Worm (Caenorhabditis elegans) whole organism, L4 larva: Measurements from ENCODE around the gene ceh-51.

ENCODE experiments used
- F26F4.8 ChIP-seq: fragments of 200-800 bp; sonication (Bioruptor generic); conservative IDR thresholded peaks from 2 replicates; pipeline ENCODE4 v1.3.6; 2022; ENCODE audit warnings: missing genetic modification characterization, missing compliant biosample characterization
- Y105C5A.15 ChIP-seq: fragments of 200-800 bp; sonication (Bioruptor generic); IDR thresholded peaks from 2 replicates; pipeline ENCODE4 v1.3.6; 2022; ENCODE audit warnings: missing genetic modification characterization, missing compliant biosample characterization
- Y48G9A.11 ChIP-seq: fragments of 200-800 bp; sonication (Bioruptor generic); IDR thresholded peaks from 2 replicates; pipeline ENCODE4 v1.3.6; 2022; ENCODE audit warnings: missing genetic modification reagents, missing genetic modification characterization, missing compliant biosample characterization
- aha-1 ChIP-seq: fragments of 150-350 bp; peaks from one replicate; lab custom pipeline; 2014; ENCODE audit warnings: missing biosample characterization, missing genetic modification characterization
- arid-1 ChIP-seq: fragments of 200-800 bp; sonication (Bioruptor generic); conservative IDR thresholded peaks from 2 replicates; pipeline ENCODE4 v1.3.6; 2022; ENCODE audit warnings: missing genetic modification reagents, missing genetic modification characterization, missing compliant biosample characterization
- attf-4 ChIP-seq: sonication (generic microtip); optimal IDR thresholded peaks from 3 replicates; lab custom pipeline; 2017; ENCODE audit warnings: missing biosample characterization, missing genetic modification characterization
- ceh-28 ChIP-seq: fragments of 150-350 bp; optimal IDR thresholded peaks from 2 replicates; lab custom pipeline; 2014; ENCODE audit warnings: missing biosample characterization, missing genetic modification reagents, missing genetic modification characterization
- ceh-62 ChIP-seq: sonication (generic microtip); optimal IDR thresholded peaks from 2 replicates; lab custom pipeline; 2017; ENCODE audit warnings: missing biosample characterization, missing genetic modification characterization
- dmd-8 ChIP-seq: fragments of 200-800 bp; sonication (Bioruptor generic); IDR thresholded peaks from 2 replicates; pipeline ENCODE4 v1.3.6; 2022; ENCODE audit warnings: missing genetic modification characterization, missing compliant biosample characterization
- dmd-9 ChIP-seq: fragments of 200-800 bp; sonication (Bioruptor generic); IDR thresholded peaks from 2 replicates; pipeline ENCODE4 v1.3.6; 2022; ENCODE audit warnings: missing genetic modification reagents, missing genetic modification characterization, missing compliant biosample characterization
- egl-27 ChIP-seq: sonication (generic microtip); optimal IDR thresholded peaks from 3 replicates; lab custom pipeline; 2017; ENCODE audit warnings: missing biosample characterization, missing genetic modification reagents, missing genetic modification characterization
- fkh-10 ChIP-seq: fragments of 150-350 bp; optimal IDR thresholded peaks from 2 replicates; lab custom pipeline; 2014; ENCODE audit warnings: missing biosample characterization, missing genetic modification reagents, missing genetic modification characterization
- hlh-11 ChIP-seq: fragments of 200-800 bp; sonication (Bioruptor generic); optimal IDR thresholded peaks from 2 replicates; lab custom pipeline; 2018; ENCODE audit warnings: mild to moderate bottlenecking, missing genetic modification characterization, missing compliant biosample characterization
- jun-1 ChIP-seq: fragments of 150-350 bp; optimal IDR thresholded peaks from 2 replicates; lab custom pipeline; 2014; ENCODE audit warnings: missing biosample characterization, missing genetic modification reagents, missing genetic modification characterization
- lin-1 ChIP-seq: fragments of 200-800 bp; sonication (Bioruptor generic); IDR thresholded peaks from 2 replicates; pipeline ENCODE4 v1.3.6; 2022; ENCODE audit warnings: missing genetic modification reagents, missing genetic modification characterization, missing compliant biosample characterization
- lin-13 ChIP-seq: fragments of 150-350 bp; optimal IDR thresholded peaks from 2 replicates; lab custom pipeline; 2014; ENCODE audit warnings: missing biosample characterization, missing genetic modification reagents, missing genetic modification characterization
- lin-15B ChIP-seq: fragments of 150-350 bp; sonication (generic microtip); optimal IDR thresholded peaks from 3 replicates; lab custom pipeline; 2014; ENCODE audit warnings: missing biosample characterization, missing genetic modification characterization
- lin-39 ChIP-seq: fragments of 150-350 bp; optimal IDR thresholded peaks from 2 replicates; lab custom pipeline; 2014; ENCODE audit warnings: missing biosample characterization, missing genetic modification reagents, missing genetic modification characterization
- lir-3 ChIP-seq: sonication (generic microtip); optimal IDR thresholded peaks from 2 replicates; lab custom pipeline; 2016; ENCODE audit warnings: mild to moderate bottlenecking, missing genetic modification characterization, missing compliant biosample characterization
- madf-9 ChIP-seq: fragments of 200-800 bp; sonication (Bioruptor generic); conservative IDR thresholded peaks from 2 replicates; pipeline ENCODE4 v1.3.6; 2022; ENCODE audit warnings: missing genetic modification reagents, missing genetic modification characterization, missing compliant biosample characterization
- mdl-1 ChIP-seq, 2 experiments: fragments of 150-350 bp in 1 of 2; sonication (generic microtip) in 1 of 2; optimal IDR thresholded peaks; 2 replicates each; lab custom pipeline; 2014 to 2017; ENCODE audit warnings: missing biosample characterization in 2 of 2, missing genetic modification characterization in 2 of 2
- pha-4 ChIP-seq, 2 experiments: fragments of 150-350 bp in 1 of 2; fragments of 200-800 bp in 1 of 2; sonication (Bioruptor generic) in 1 of 2; IDR thresholded peaks in 1 of 2; optimal IDR thresholded peaks in 1 of 2; 2 replicates each; pipeline versions ENCODE4 v1.3.6 to Lab custom; 2014 to 2022; ENCODE audit warnings: missing genetic modification characterization in 2 of 2, missing genetic modification reagents in 2 of 2, missing biosample characterization in 1 of 2, missing compliant biosample characterization in 1 of 2
- php-3 ChIP-seq: fragments of 200-800 bp; sonication (Bioruptor generic); IDR thresholded peaks from 2 replicates; pipeline ENCODE4 v1.3.6; 2022; ENCODE audit warnings: missing genetic modification reagents, missing genetic modification characterization, missing compliant biosample characterization
- sdz-12 ChIP-seq: fragments of 200-800 bp; sonication (Bioruptor generic); optimal IDR thresholded peaks from 2 replicates; lab custom pipeline; 2018; ENCODE audit warnings: mild to moderate bottlenecking, missing genetic modification characterization, missing compliant biosample characterization
- set-16 ChIP-seq: fragments of 200-800 bp; sonication (Bioruptor generic); IDR thresholded peaks from 2 replicates; pipeline ENCODE4 v1.3.6; 2022; ENCODE audit warnings: missing genetic modification reagents, missing genetic modification characterization, missing compliant biosample characterization
- spr-1 ChIP-seq: sonication (generic microtip); optimal IDR thresholded peaks from 2 replicates; lab custom pipeline; 2016; ENCODE audit warnings: mild to moderate bottlenecking, missing genetic modification characterization, missing compliant biosample characterization
- tra-1 ChIP-seq: fragments of 200-800 bp; sonication (Bioruptor generic); IDR thresholded peaks from 2 replicates; pipeline ENCODE4 v1.3.6; 2022; ENCODE audit warnings: missing genetic modification reagents, missing genetic modification characterization, missing compliant biosample characterization
- unc-62 ChIP-seq, 3 experiments: fragments of 150-350 bp in 1 of 3; sonication (generic microtip); optimal IDR thresholded peaks in 2 of 3; peaks in 1 of 3; 1 replicate in 1 of 3; 2 replicates in 2 of 3; lab custom pipeline; 2014 to 2017; ENCODE audit warnings: missing biosample characterization in 3 of 3, missing genetic modification characterization in 3 of 3, missing genetic modification reagents in 3 of 3, missing genotype in 1 of 3
- vab-7 ChIP-seq: fragments of 200-800 bp; sonication (Bioruptor generic); IDR thresholded peaks from 2 replicates; pipeline ENCODE4 v1.3.6; 2022; ENCODE audit warnings: missing genetic modification reagents, missing genetic modification characterization, missing compliant biosample characterization
- zfp-2 ChIP-seq: sonication (generic microtip); optimal IDR thresholded peaks from 2 replicates; lab custom pipeline; 2016; ENCODE audit warnings: mild to moderate bottlenecking, missing genetic modification characterization, missing compliant biosample characterization
- zip-11 ChIP-seq: fragments of 200-800 bp; sonication (Bioruptor generic); IDR thresholded peaks from 2 replicates; pipeline ENCODE4 v1.3.6; 2022; ENCODE audit warnings: missing genetic modification characterization, missing compliant biosample characterization
- ztf-11 ChIP-seq: fragments of 150-350 bp; optimal IDR thresholded peaks from 2 replicates; lab custom pipeline; 2014; ENCODE audit warnings: missing biosample characterization, missing genetic modification characterization

Gene ceh-51

ce11 chrV:18911736-18912135, 37.8 kb downstream of the ceh-51 start, which contains the start of gene cyp-42A1:
Gene cyp-42A1 (plus strand): TSS chrV:18912036.
- TF ChIP-seq fkh-10 (GFP tag; lab: Kevin White, UChicago) (no peak), ztf-11 (tag; lab: Kevin White, UChicago) (no peak), lin-13 (GFP tag; lab: Kevin White, UChicago) (no peak), sdz-12 (GFP tag; lab: Kevin White, UChicago) (no peak), dmd-8 (GFP tag; lab: Robert Waterston, UW) (no peak), lin-39 (tag; lab: Kevin White, UChicago) (no peak)
- TF ChIP-seq, all 104 proteins: peak for 0

- TF ChIP-seq php-3 (GFP tag; lab: Robert Waterston, UW) (no peak), F26F4.8 (GFP tag; lab: Robert Waterston, UW) (0 out of 2 replicates have a peak, but pooled peaks have one; percentile 54), unc-62 (GFP tag; optimal IDR thresholded peaks at IDR 0.05 in 1 of 2; lab: Kevin White, UChicago) (peak in 1 of 2 experiments; percentile 73), unc-62 (tag; optimal IDR thresholded peaks at IDR 0.05; lab: Kevin White, UChicago) (no peak), set-16 (0 out of 2 replicates have a peak, but pooled peaks have one; percentile 13), ceh-62 (no peak)
Measured at ce11 chrV:18912555-18912954, 38.6 kb downstream of the ceh-51 start.

ce11 chrV:18913120-18913519, 39.2 kb downstream of the ceh-51 start:
- no peak for TF ChIP-seq mdl-1 (tag; optimal IDR thresholded peaks at IDR 0.05; lab: Kevin White, UChicago)
- TF ChIP-seq zip-11 (GFP tag; lab: Robert Waterston, UW): no peak
- no peak for TF ChIP-seq egl-27 (tag; lab: Kevin White, UChicago)
- TF ChIP-seq tra-1 (GFP tag; lab: Robert Waterston, UW): no peak
- no peak for TF ChIP-seq lir-3 (tag; lab: Kevin White, UChicago)
- TF ChIP-seq vab-7 (GFP tag; lab: Robert Waterston, UW): 0 out of 2 replicates have a peak, but pooled peaks have one; percentile 33
- TF ChIP-seq hlh-11 (tag; lab: Kevin White, UChicago): no peak
- TF ChIP-seq pha-4 (GFP tag; IDR thresholded peaks at IDR 0.05; lab: Robert Waterston, UW): no peak
- no peak for TF ChIP-seq pha-4 (tag; optimal IDR thresholded peaks at IDR 0.05; lab: Kevin White, UChicago)
- TF ChIP-seq jun-1: no peak
- TF ChIP-seq F26F4.8 (GFP tag; lab: Robert Waterston, UW): 0 out of 2 replicates have a peak, but pooled peaks have one; percentile 52
- 0 out of 2 replicates have a peak, but pooled peaks have one; percentile 45 for TF ChIP-seq dmd-9 (GFP tag; lab: Robert Waterston, UW)
- no peak for TF ChIP-seq lin-1 (GFP tag; lab: Robert Waterston, UW)
- TF ChIP-seq aha-1: no peak
- no peak for TF ChIP-seq Y48G9A.11 (GFP tag; lab: Robert Waterston, UW)
- no peak for TF ChIP-seq fkh-10 (GFP tag; lab: Kevin White, UChicago)
- peak; percentile 61 for TF ChIP-seq set-16
- no peak for TF ChIP-seq spr-1 (tag; lab: Kevin White, UChicago)
- no peak for TF ChIP-seq Y105C5A.15 (GFP tag; lab: Robert Waterston, UW)
- no peak for TF ChIP-seq arid-1 (GFP tag; lab: Robert Waterston, UW)

DNA sequence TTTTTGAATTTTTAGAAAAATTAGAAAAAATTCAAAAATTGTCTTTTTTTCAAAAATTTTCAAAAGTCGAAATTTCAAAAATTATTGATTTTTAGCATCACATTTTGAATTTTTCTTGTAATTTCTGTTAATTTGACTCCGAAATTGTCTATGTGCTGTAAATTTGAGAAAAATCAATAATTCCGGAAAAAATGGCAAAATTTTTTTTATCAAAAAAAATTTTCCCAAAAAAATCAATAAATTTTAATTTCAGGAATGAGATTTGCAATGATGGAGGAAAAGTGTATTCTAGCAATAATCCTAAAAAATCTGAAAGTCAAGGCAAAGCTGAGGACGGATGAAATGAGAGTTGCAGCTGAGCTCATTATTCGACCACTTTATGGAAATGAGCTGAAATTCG, 43.5 kb downstream of the ceh-51 start:
- TF ChIP-seq zfp-2 (tag; lab: Kevin White, UChicago) (no peak), attf-4 (tag; lab: Kevin White, UChicago) (no peak), lin-15B (tag; lab: Kevin White, UChicago) (no peak), ceh-28 (peak; percentile 7), madf-9 (GFP tag; lab: Robert Waterston, UW) (no peak), arid-1 (GFP tag; lab: Robert Waterston, UW) (no peak)
- TF ChIP-seq, all 104 proteins: peak for 1
